Fruit fly (Drosophila melanogaster) whole organism, wandering third instar larva: ENCODE data around the gene RpS4.

Source experiments
- Abd-B ChIP-seq: fragments of >200 bp; optimal IDR thresholded peaks from 2 replicates; lab custom pipeline; 2017; ENCODE audit warnings: missing biosample characterization, missing genetic modification characterization
- CG32264 ChIP-seq: fragments of 200-800 bp; sonication (Bioruptor generic); optimal IDR thresholded peaks from 2 replicates; lab custom pipeline; 2016; ENCODE audit warnings: missing biosample characterization, missing genetic modification characterization
- CG9705 ChIP-seq: fragments of 200-800 bp; sonication (Bioruptor generic); optimal IDR thresholded peaks from 2 replicates; lab custom pipeline; 2018; ENCODE audit warnings: missing biosample characterization, mild to moderate bottlenecking, missing genetic modification characterization
- CrebA ChIP-seq: fragments of 200-800 bp; sonication (Bioruptor generic); optimal IDR thresholded peaks from 2 replicates; lab custom pipeline; 2016; ENCODE audit warnings: missing biosample characterization, mild to moderate bottlenecking, missing genetic modification characterization, borderline replicate concordance
- Dfd ChIP-seq: fragments of >200 bp; optimal IDR thresholded peaks from 2 replicates; lab custom pipeline; 2017; ENCODE audit warnings: missing biosample characterization, missing genetic modification characterization
- Dif ChIP-seq: fragments of 200-275, 200-300 bp; sonication (Bioruptor generic); optimal IDR thresholded peaks from 2 replicates; lab custom pipeline; 2018; ENCODE audit warnings: missing biosample characterization, missing genetic modification characterization; ENCODE audit not compliant: partially characterized antibody
- GATAd ChIP-seq: sonication (Bioruptor generic); optimal IDR thresholded peaks from 2 replicates; lab custom pipeline; 2016; ENCODE audit warnings: missing biosample characterization, missing genetic modification characterization
- HLH106 ChIP-seq: fragments of 200-800 bp; optimal IDR thresholded peaks from 3 replicates; lab custom pipeline; 2019; ENCODE audit warnings: missing biosample characterization, mild to moderate bottlenecking, missing genetic modification characterization, moderate library complexity
- Hnf4 ChIP-seq: fragments of 200-800 bp; sonication (Bioruptor generic); optimal IDR thresholded peaks from 2 replicates; lab custom pipeline; 2016; ENCODE audit warnings: missing biosample characterization, mild to moderate bottlenecking, missing genetic modification characterization
- Hr78 ChIP-seq: fragments of >200 bp; optimal IDR thresholded peaks from 2 replicates; lab custom pipeline; 2017; ENCODE audit warnings: missing biosample characterization, missing genetic modification characterization
- Hr83 ChIP-seq: fragments of 200-300 bp; sonication (Bioruptor generic); optimal IDR thresholded peaks from 2 replicates; lab custom pipeline; 2016; ENCODE audit warnings: missing biosample characterization, mild to moderate bottlenecking, missing genetic modification characterization, moderate library complexity; ENCODE audit not compliant: poor library complexity, severe bottlenecking
- Jra ChIP-seq: sonication (Bioruptor generic); optimal IDR thresholded peaks from 2 replicates; lab custom pipeline; 2016; ENCODE audit warnings: missing biosample characterization, missing genetic modification characterization
- Mio ChIP-seq: sonication (Bioruptor generic); optimal IDR thresholded peaks from 2 replicates; lab custom pipeline; 2016; ENCODE audit warnings: missing biosample characterization, missing genetic modification characterization
- Myc ChIP-seq: fragments of >200 bp; optimal IDR thresholded peaks from 2 replicates; lab custom pipeline; 2017
- N ChIP-seq: fragments of >200 bp; optimal IDR thresholded peaks from 2 replicates; lab custom pipeline; 2018; ENCODE audit warnings: missing biosample characterization, missing external identifiers, missing genetic modification characterization
- OdsH ChIP-seq: fragments of 200-800 bp; sonication (Bioruptor generic); optimal IDR thresholded peaks from 2 replicates; lab custom pipeline; 2016; ENCODE audit warnings: missing biosample characterization, mild to moderate bottlenecking, missing genetic modification characterization
- Rel ChIP-seq, 2 experiments: fragments of 200-800 bp; sonication (Bioruptor generic) in 1 of 2; optimal IDR thresholded peaks; 2 replicates in 1 of 2; 3 replicates in 1 of 2; lab custom pipeline; 2016 to 2019; ENCODE audit warnings: mild to moderate bottlenecking in 2 of 2, missing biosample characterization in 2 of 2, missing genetic modification characterization in 2 of 2, moderate library complexity in 1 of 2
- Sp1 ChIP-seq: fragments of 200-800 bp; sonication (Bioruptor generic); optimal IDR thresholded peaks from 3 replicates; lab custom pipeline; 2019; ENCODE audit warnings: missing biosample characterization, mild to moderate bottlenecking, missing genetic modification characterization, moderate library complexity
- Vsx2 ChIP-seq: fragments of 200-300, 225-300 bp; sonication (Bioruptor generic); optimal IDR thresholded peaks from 2 replicates; lab custom pipeline; 2018; ENCODE audit warnings: missing biosample characterization, missing genetic modification characterization; ENCODE audit not compliant: partially characterized antibody
- br ChIP-seq: fragments of 200-800 bp; sonication (Bioruptor generic); optimal IDR thresholded peaks from 2 replicates; lab custom pipeline; 2016; ENCODE audit warnings: missing biosample characterization, missing genetic modification characterization
- brk ChIP-seq: fragments of 200-800 bp; sonication (Bioruptor generic); optimal IDR thresholded peaks from 2 replicates; lab custom pipeline; 2016; ENCODE audit warnings: missing biosample characterization, mild to moderate bottlenecking, missing genetic modification characterization
- dl ChIP-seq, 2 experiments: fragments of 175-275, 200-275 bp in 1 of 2; fragments of 200-275 bp in 1 of 2; sonication (Bioruptor generic); optimal IDR thresholded peaks; lab custom pipeline; 2018; ENCODE audit warnings: mild to moderate bottlenecking in 2 of 2, missing biosample characterization in 2 of 2, missing genetic modification characterization in 2 of 2, moderate library complexity in 2 of 2; ENCODE audit not compliant: partially characterized antibody in 2 of 2, insufficient read depth in 1 of 2
- dmrt93B ChIP-seq: fragments of 200-800 bp; sonication (Bioruptor generic); optimal IDR thresholded peaks from 2 replicates; lab custom pipeline; 2018; ENCODE audit warnings: missing biosample characterization, mild to moderate bottlenecking, missing genetic modification characterization
- dsf ChIP-seq: sonication (Bioruptor generic); optimal IDR thresholded peaks from 2 replicates; lab custom pipeline; 2016; ENCODE audit warnings: missing biosample characterization, missing genetic modification characterization, borderline replicate concordance
- ey ChIP-seq: fragments of 200-800 bp; sonication (Bioruptor generic); optimal IDR thresholded peaks from 2 replicates; lab custom pipeline; 2016; ENCODE audit warnings: missing biosample characterization, missing genetic modification characterization
- foxo ChIP-seq, 2 experiments: fragments of 200-800 bp; sonication (Bioruptor generic); optimal IDR thresholded peaks; 2 replicates in 1 of 2; 3 replicates in 1 of 2; lab custom pipeline; 2016 to 2017; ENCODE audit warnings: missing biosample characterization in 2 of 2, missing genetic modification characterization in 2 of 2
- fru ChIP-seq: fragments of 200-800 bp; sonication (Bioruptor generic); optimal IDR thresholded peaks from 3 replicates; lab custom pipeline; 2016; ENCODE audit warnings: missing biosample characterization, mild to moderate bottlenecking, missing genetic modification characterization
- h ChIP-seq: fragments of 200-800 bp; sonication (Bioruptor generic); optimal IDR thresholded peaks from 3 replicates; lab custom pipeline; 2016; ENCODE audit warnings: missing biosample characterization, mild to moderate bottlenecking, missing genetic modification characterization
- jim ChIP-seq: fragments of 175-275, 200-325 bp; sonication (Bioruptor generic); optimal IDR thresholded peaks from 2 replicates; lab custom pipeline; 2016; ENCODE audit warnings: missing biosample characterization, mild to moderate bottlenecking, missing genetic modification characterization
- lola ChIP-seq: fragments of >200 bp; optimal IDR thresholded peaks from 2 replicates; lab custom pipeline; 2017; ENCODE audit warnings: missing biosample characterization, missing genetic modification characterization
- pan ChIP-seq: fragments of >200 bp; optimal IDR thresholded peaks from 2 replicates; lab custom pipeline; 2017
- psq ChIP-seq: fragments of 200-800 bp; sonication (Bioruptor generic); optimal IDR thresholded peaks from 3 replicates; lab custom pipeline; 2017; ENCODE audit warnings: missing biosample characterization, mild to moderate bottlenecking, missing genetic modification characterization, moderate library complexity
- rgr ChIP-seq: fragments of 200-800 bp; sonication (Bioruptor generic); optimal IDR thresholded peaks from 3 replicates; lab custom pipeline; 2016; ENCODE audit warnings: missing biosample characterization, mild to moderate bottlenecking, missing genetic modification characterization
- sage ChIP-seq: fragments of 200-800 bp; sonication (Bioruptor generic); optimal IDR thresholded peaks from 2 replicates; lab custom pipeline; 2016; ENCODE audit warnings: missing biosample characterization, mild to moderate bottlenecking, missing genetic modification characterization
- sv ChIP-seq: fragments of 200-800 bp; sonication (Bioruptor generic); optimal IDR thresholded peaks from 3 replicates; lab custom pipeline; 2016; ENCODE audit warnings: missing biosample characterization, missing genetic modification characterization
- tai ChIP-seq: sonication (Bioruptor generic); optimal IDR thresholded peaks from 2 replicates; lab custom pipeline; 2016; ENCODE audit warnings: missing biosample characterization, missing genetic modification characterization
- usp ChIP-seq: fragments of >200 bp; optimal IDR thresholded peaks from 2 replicates; lab custom pipeline; 2017; ENCODE audit warnings: missing biosample characterization, missing genetic modification characterization
- woc ChIP-seq: sonication (Bioruptor generic); optimal IDR thresholded peaks from 2 replicates; lab custom pipeline; 2016; ENCODE audit warnings: missing biosample characterization, mild to moderate bottlenecking, missing genetic modification characterization

Gene RpS4

DNA sequence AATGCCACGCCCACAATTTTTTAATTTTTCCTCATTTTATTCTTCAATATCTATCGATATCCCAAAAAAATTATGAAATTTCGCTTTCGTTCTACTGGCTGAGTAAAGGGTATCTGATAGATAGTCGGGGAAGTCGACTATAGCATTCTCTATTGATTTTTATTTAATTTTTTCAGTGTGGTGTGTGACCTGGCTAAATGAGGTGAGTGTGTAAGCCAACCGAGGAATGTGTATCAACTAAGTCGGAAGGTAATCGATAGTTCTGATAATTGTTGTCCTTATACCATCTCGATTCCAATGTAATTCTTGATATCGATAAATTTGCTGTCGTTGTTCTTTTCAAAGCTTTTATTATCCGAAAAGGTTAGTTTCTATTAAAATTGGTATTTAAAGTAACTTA, 35.1 kb upstream of the RpS4 start, which contains the start of gene CG11263:
TSS of gene CG11263 (plus strand) at position 328 of the 400 bp plus-strand sequence.
- no peak for TF ChIP-seq CG32264 (GFP tag; lab: Kevin White, UChicago)
- TF ChIP-seq GATAd (GFP tag; lab: Kevin White, UChicago) = no peak
- peak; percentile 6 for TF ChIP-seq Hr83
- peak; percentile 38 for TF ChIP-seq Myc (lab: Kevin White, UChicago)
- no peak for TF ChIP-seq Dif (GFP tag; lab: Kevin White, UChicago)
- TF ChIP-seq HLH106 = no peak
- TF ChIP-seq brk = peak; percentile 20
- peak; percentile 47 for TF ChIP-seq tai (GFP tag; lab: Kevin White, UChicago)
- TF ChIP-seq Mio (GFP tag; lab: Kevin White, UChicago) = no peak
- TF ChIP-seq dl (GFP tag; optimal IDR thresholded peaks at IDR 0.05; lab: Kevin White, UChicago; ENCODE audit: insufficient read depth in 1 of 2, partially characterized antibody in 2 of 2) = no peak
- TF ChIP-seq h (GFP tag; lab: Kevin White, UChicago) = no peak
- TF ChIP-seq usp (GFP tag; lab: Kevin White, UChicago) = no peak
- no peak for TF ChIP-seq Vsx2
- TF ChIP-seq foxo (GFP tag; optimal IDR thresholded peaks at IDR 0.05; lab: Kevin White, UChicago) = peak in 1 of 2 experiments; percentile 40
- no peak for TF ChIP-seq Jra (GFP tag; lab: Kevin White, UChicago)
- TF ChIP-seq psq (GFP tag; lab: Kevin White, UChicago) = no peak
- no peak for TF ChIP-seq Hr78 (GFP tag; lab: Kevin White, UChicago)
- TF ChIP-seq Dfd (GFP tag; lab: Kevin White, UChicago) = no peak
- TF ChIP-seq OdsH (GFP tag; lab: Kevin White, UChicago) = no peak
- no peak for TF ChIP-seq woc
- TF ChIP-seq ey = peak; percentile 20
- peak; percentile 35 for TF ChIP-seq fru (GFP tag; lab: Kevin White, UChicago)
- peak; percentile 60 for TF ChIP-seq Hnf4 (GFP tag; lab: Kevin White, UChicago)

DNA sequence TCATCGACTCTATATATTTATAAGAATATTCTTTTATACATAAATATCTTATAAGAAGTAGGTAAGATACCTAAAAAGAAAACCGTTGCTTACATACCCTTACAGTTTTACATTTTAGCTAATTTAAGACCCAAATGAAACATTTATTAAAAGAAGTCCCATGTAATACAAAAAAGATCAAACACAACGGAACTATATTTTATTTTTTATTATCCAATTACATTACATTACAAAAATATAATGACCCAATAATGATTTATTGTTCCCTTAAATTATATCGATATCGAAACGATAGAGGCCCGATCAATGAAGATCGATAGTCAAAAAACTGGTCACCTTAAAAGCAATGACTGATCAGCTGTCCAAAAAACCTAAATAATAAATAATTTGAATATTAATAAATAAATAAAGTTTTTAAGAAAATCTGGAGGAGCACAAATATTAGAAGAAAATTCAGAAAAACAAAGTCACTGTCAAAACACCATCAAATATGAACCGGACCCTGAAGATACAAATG, 33.6 kb upstream of the RpS4 start:
- no peak for TF ChIP-seq psq (GFP tag; lab: Kevin White, UChicago)
- no peak for TF ChIP-seq Hnf4 (GFP tag; lab: Kevin White, UChicago)

DNA sequence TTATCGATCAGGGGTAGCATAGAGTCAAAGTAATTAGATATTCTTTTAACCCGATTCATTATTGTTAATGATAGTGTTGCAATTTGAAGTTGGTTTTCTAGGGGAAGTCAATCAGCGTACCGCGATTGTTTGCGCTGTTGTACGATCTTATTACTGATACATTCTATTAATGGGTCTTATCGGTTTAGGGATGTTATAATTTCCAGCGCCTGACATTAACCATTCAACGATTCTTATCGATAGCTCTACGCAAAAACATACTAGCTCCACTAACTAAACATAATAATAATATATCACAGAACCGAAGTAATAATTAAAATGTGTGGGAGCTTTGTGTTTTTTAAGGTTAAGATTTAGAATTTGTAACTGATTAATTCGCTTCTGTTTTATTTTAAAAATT, 30.0 kb upstream of the RpS4 start, which contains the start of gene Cul6:
TSS of gene Cul6 (minus strand) at position 175 of the 400 bp plus-strand sequence.
- TF ChIP-seq jim (no peak), GATAd (GFP tag; lab: Kevin White, UChicago) (no peak), Hnf4 (GFP tag; lab: Kevin White, UChicago) (peak; percentile 18), brk (peak; percentile 6), Dif (GFP tag; lab: Kevin White, UChicago) (no peak), h (GFP tag; lab: Kevin White, UChicago) (no peak), Hr78 (GFP tag; lab: Kevin White, UChicago) (no peak), dsf (GFP tag; lab: Kevin White, UChicago) (no peak), Jra (GFP tag; lab: Kevin White, UChicago) (no peak), CG32264 (GFP tag; lab: Kevin White, UChicago) (no peak), Myc (lab: Kevin White, UChicago) (no peak), usp (GFP tag; lab: Kevin White, UChicago) (no peak), pan (no peak), Dfd (GFP tag; lab: Kevin White, UChicago) (no peak), sv (GFP tag; lab: Kevin White, UChicago) (no peak), Mio (GFP tag; lab: Kevin White, UChicago) (no peak), CrebA (no peak), Rel (GFP tag; optimal IDR thresholded peaks at IDR 0.05; lab: Kevin White, UChicago) (no peak), Rel (tag; optimal IDR thresholded peaks at IDR 0.05; lab: Kevin White, UChicago) (peak; percentile 87), CG9705 (GFP tag; lab: Kevin White, UChicago) (no peak), HLH106 (no peak), ey (no peak), dl (GFP tag; optimal IDR thresholded peaks at IDR 0.05; lab: Kevin White, UChicago; ENCODE audit: insufficient read depth in 1 of 2, partially characterized antibody in 2 of 2) (no peak), Sp1 (GFP tag; lab: Kevin White, UChicago) (no peak), Vsx2 (no peak), fru (GFP tag; lab: Kevin White, UChicago) (peak; percentile 5), psq (GFP tag; lab: Kevin White, UChicago) (no peak), dmrt93B (GFP tag; lab: Kevin White, UChicago) (no peak), sage (no peak), lola (GFP tag; lab: Kevin White, UChicago) (no peak), rgr (GFP tag; lab: Kevin White, UChicago) (peak; percentile 1), Abd-B (GFP tag; lab: Kevin White, UChicago) (no peak), woc (no peak), br (GFP tag; lab: Kevin White, UChicago) (no peak), N (GFP tag; lab: Kevin White, UChicago) (no peak), OdsH (GFP tag; lab: Kevin White, UChicago) (no peak), tai (GFP tag; lab: Kevin White, UChicago) (peak; percentile 53), foxo (GFP tag; optimal IDR thresholded peaks at IDR 0.05; lab: Kevin White, UChicago) (peak in 1 of 2 experiments; percentile 26), Hr83 (no peak)
